Worm (Caenorhabditis elegans) whole organism, L2 larva: ENCODE results near the gene sdz-18.
A peak's percentile ranks its signal among the peaks of the same experiment; 100 is the strongest.

ENCODE experiments used
- F13H6.1 ChIP-seq: sonication (generic microtip); optimal IDR thresholded peaks from 2 replicates; lab custom pipeline; 2016; ENCODE audit warnings: missing genetic modification characterization, missing compliant biosample characterization
- R02D3.7 ChIP-seq: fragments of 150-350 bp; optimal IDR thresholded peaks from 2 replicates; lab custom pipeline; 2014; ENCODE audit warnings: missing biosample characterization, missing genetic modification characterization
- Y55F3AM.14 ChIP-seq: fragments of 200-800 bp; sonication (Bioruptor generic); optimal IDR thresholded peaks from 2 replicates; lab custom pipeline; 2018; ENCODE audit warnings: mild to moderate bottlenecking, missing genetic modification characterization, missing compliant biosample characterization
- ZK546.5 ChIP-seq: sonication (generic microtip); optimal IDR thresholded peaks from 2 replicates; lab custom pipeline; 2017; ENCODE audit warnings: missing biosample characterization, missing genetic modification characterization
- aly-2 ChIP-seq: fragments of 150-350 bp; optimal IDR thresholded peaks from 2 replicates; lab custom pipeline; 2014; ENCODE audit warnings: missing biosample characterization, missing genetic modification characterization
- ama-1 ChIP-seq: fragments of 150-350 bp; optimal IDR thresholded peaks from 2 replicates; lab custom pipeline; 2018; ENCODE audit warnings: inconsistent platforms
- crh-2 ChIP-seq: sonication (generic microtip); optimal IDR thresholded peaks from 2 replicates; lab custom pipeline; 2017; ENCODE audit warnings: missing biosample characterization, missing genetic modification characterization
- dmd-4 ChIP-seq: sonication (generic microtip); optimal IDR thresholded peaks from 2 replicates; lab custom pipeline; 2017; ENCODE audit warnings: missing biosample characterization, missing genetic modification characterization
- egl-27 ChIP-seq: sonication (generic microtip); optimal IDR thresholded peaks from 3 replicates; lab custom pipeline; 2017; ENCODE audit warnings: missing biosample characterization, missing genetic modification reagents, missing genetic modification characterization
- elt-1 ChIP-seq: fragments of 150-350 bp; optimal IDR thresholded peaks from 2 replicates; lab custom pipeline; 2014; ENCODE audit warnings: missing biosample characterization, missing genetic modification characterization
- fos-1 ChIP-seq: fragments of 150-350 bp; optimal IDR thresholded peaks from 2 replicates; lab custom pipeline; 2014; ENCODE audit warnings: missing biosample characterization, missing genetic modification characterization
- gmeb-1 ChIP-seq: fragments of 150-350 bp; optimal IDR thresholded peaks from 2 replicates; lab custom pipeline; 2014; ENCODE audit warnings: missing biosample characterization, missing genetic modification characterization
- lin-11 ChIP-seq: fragments of 150-350 bp; sonication (generic microtip); optimal IDR thresholded peaks from 2 replicates; lab custom pipeline; 2014; ENCODE audit warnings: missing biosample characterization, missing genetic modification characterization, inconsistent platforms, mixed read lengths
- lin-13 ChIP-seq: fragments of 150-350 bp; optimal IDR thresholded peaks from 2 replicates; lab custom pipeline; 2014; ENCODE audit warnings: missing biosample characterization, missing genetic modification reagents, missing genetic modification characterization
- lsy-2 ChIP-seq, 2 experiments: fragments of 150-350 bp in 1 of 2; sonication (generic microtip) in 1 of 2; optimal IDR thresholded peaks; 2 replicates each; lab custom pipeline; 2014 to 2017; ENCODE audit warnings: missing biosample characterization in 2 of 2, missing genetic modification characterization in 2 of 2
- mdl-1 ChIP-seq, 2 experiments: fragments of 150-350 bp in 1 of 2; sonication (generic microtip) in 1 of 2; optimal IDR thresholded peaks; 2 replicates each; lab custom pipeline; 2017; ENCODE audit warnings: missing biosample characterization in 2 of 2, missing genetic modification characterization in 2 of 2
- nhr-10 ChIP-seq: sonication (generic microtip); optimal IDR thresholded peaks from 2 replicates; lab custom pipeline; 2017; ENCODE audit warnings: missing biosample characterization, missing genetic modification characterization
- nhr-12 ChIP-seq: fragments of 150-350 bp; optimal IDR thresholded peaks from 2 replicates; lab custom pipeline; 2014; ENCODE audit warnings: missing biosample characterization, missing genetic modification characterization
- nhr-129 ChIP-seq: fragments of 150-350 bp; optimal IDR thresholded peaks from 2 replicates; lab custom pipeline; 2014; ENCODE audit warnings: missing biosample characterization, missing genetic modification characterization
- nhr-23 ChIP-seq: fragments of 150-350 bp; optimal IDR thresholded peaks from 2 replicates; lab custom pipeline; 2014; ENCODE audit warnings: missing biosample characterization, missing genetic modification reagents, missing genetic modification characterization
- nhr-237 ChIP-seq: fragments of 150-350 bp; optimal IDR thresholded peaks from 2 replicates; lab custom pipeline; 2014; ENCODE audit warnings: missing biosample characterization, missing genetic modification characterization
- nhr-77 ChIP-seq: fragments of 150-350 bp; optimal IDR thresholded peaks from 2 replicates; lab custom pipeline; 2014; ENCODE audit warnings: missing biosample characterization, missing genetic modification characterization
- peb-1 ChIP-seq: fragments of 150-350 bp; optimal IDR thresholded peaks from 2 replicates; lab custom pipeline; 2014; ENCODE audit warnings: missing biosample characterization, missing genetic modification characterization
- sem-4 ChIP-seq: fragments of 150-350 bp; optimal IDR thresholded peaks from 2 replicates; lab custom pipeline; 2014; ENCODE audit warnings: missing biosample characterization, missing genetic modification reagents, missing genetic modification characterization
- sma-9 ChIP-seq, 2 experiments: fragments of 150-350 bp in 1 of 2; sonication (generic microtip) in 1 of 2; optimal IDR thresholded peaks; 2 replicates each; lab custom pipeline; 2014 to 2016; ENCODE audit warnings: missing genetic modification characterization in 2 of 2, mild to moderate bottlenecking in 1 of 2, missing biosample characterization in 1 of 2, missing compliant biosample characterization in 1 of 2, missing genetic modification reagents in 1 of 2, moderate library complexity in 1 of 2
- snpc-4 ChIP-seq: fragments of 150-350 bp; optimal IDR thresholded peaks from 2 replicates; lab custom pipeline; 2014; ENCODE audit warnings: missing biosample characterization, missing genetic modification characterization
- unc-39 ChIP-seq: fragments of 150-350 bp; optimal IDR thresholded peaks from 2 replicates; lab custom pipeline; 2014; ENCODE audit warnings: missing biosample characterization, missing genetic modification characterization
- unc-55 ChIP-seq: fragments of 150-350 bp; sonication (generic microtip); optimal IDR thresholded peaks from 3 replicates; lab custom pipeline; 2014; ENCODE audit warnings: missing biosample characterization, missing genetic modification reagents, missing genetic modification characterization
- unc-62 ChIP-seq: fragments of 150-350 bp; optimal IDR thresholded peaks from 2 replicates; lab custom pipeline; 2014; ENCODE audit warnings: missing biosample characterization, missing genetic modification reagents, missing genetic modification characterization
- ztf-1 ChIP-seq: fragments of 200-800 bp; sonication (Bioruptor generic); conservative IDR thresholded peaks from 2 replicates; pipeline ENCODE4 v1.3.6; 2022; ENCODE audit warnings: missing genetic modification characterization, missing compliant biosample characterization
- ztf-4 ChIP-seq: fragments of 150-350 bp; optimal IDR thresholded peaks from 2 replicates; lab custom pipeline; 2014; ENCODE audit warnings: missing biosample characterization, missing genetic modification characterization

sdz-18 gene

DNA sequence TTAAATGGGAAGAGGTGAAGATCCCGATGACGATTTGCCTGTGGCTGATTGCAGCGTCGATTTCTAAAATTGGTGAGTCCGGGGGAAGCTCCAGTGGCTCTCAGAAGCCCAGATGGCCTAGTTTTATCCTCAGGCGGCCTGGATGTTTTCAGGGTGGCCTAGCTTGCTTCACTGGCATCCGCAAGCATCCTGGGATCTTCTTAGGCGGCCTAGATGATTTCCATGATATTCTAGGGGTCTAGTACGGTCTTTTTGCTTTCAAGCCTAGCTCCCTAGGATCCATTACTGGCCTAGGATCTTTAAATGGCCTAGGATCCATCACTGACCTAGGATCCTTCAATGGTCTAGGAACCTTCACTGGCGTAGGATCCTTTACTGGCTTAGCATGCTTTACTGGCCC is 35.3 kb downstream of the sdz-18 start:
- TF ChIP-seq nhr-23 (tag; lab: Kevin White, UChicago) (no peak), ztf-4 (no peak), crh-2 (tag; lab: Kevin White, UChicago) (no peak)

DNA sequence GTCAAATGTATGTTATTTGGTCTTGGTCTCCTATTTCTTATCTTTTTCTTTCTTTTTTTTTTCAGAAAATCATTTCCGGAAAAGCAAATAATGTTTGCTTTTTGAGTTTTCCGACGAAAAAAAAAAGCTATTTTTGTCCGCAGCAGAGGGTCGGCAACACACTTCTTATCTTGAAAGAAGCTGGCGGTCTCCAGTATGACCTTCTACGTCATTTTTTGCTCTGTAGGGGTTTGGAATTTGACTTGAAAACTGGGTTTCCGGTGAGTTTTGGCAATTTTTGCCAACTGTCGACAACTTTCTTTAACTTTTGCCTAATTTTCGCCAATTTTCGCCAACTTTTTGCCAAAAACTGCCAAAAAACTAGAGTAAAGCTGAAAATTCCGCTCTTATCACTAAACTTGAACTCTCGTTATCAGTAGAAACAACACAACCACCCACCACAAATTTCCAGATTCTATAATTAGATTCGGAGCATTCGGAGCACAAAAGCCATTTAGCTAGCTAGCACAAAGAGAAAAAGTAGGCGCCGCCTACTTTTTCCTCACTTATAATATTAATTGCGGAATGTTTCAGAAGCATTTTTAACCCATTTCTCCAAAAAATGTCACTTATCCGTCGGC is 35.9 kb downstream of the sdz-18 start, which contains the start of gene nhx-6:
Gene nhx-6 (plus strand): TSS at position 570 of the 620 bp plus-strand sequence.
- TF ChIP-seq ZK546.5 (tag; lab: Kevin White, UChicago) (no peak), fos-1 (no peak), unc-62 (GFP tag; lab: Kevin White, UChicago) (no peak), aly-2 (tag; lab: Kevin White, UChicago) (no peak), lin-11 (tag; lab: Kevin White, UChicago) (no peak), nhr-23 (tag; lab: Kevin White, UChicago) (peak; percentile 9), mdl-1 (tag; optimal IDR thresholded peaks at IDR 0.05; lab: Kevin White, UChicago) (no peak)

DNA sequence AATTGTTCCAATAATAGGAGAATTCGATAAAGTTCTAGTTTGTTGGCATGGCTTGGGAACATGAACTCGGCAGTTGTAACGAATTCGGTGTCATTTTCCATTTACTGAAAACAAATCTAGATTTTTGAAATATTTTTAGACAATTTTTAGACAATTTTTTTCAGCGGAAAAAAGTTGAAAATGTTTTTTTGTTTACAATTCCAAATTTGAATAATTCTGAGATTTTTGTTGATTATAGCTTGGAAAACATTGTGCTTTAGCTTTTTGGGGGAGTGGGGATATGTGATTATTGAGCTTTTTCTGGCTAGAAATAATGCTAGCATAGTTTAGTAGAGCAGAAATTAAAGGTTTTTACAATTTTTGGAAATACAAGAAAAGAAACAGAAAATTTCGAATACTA is 37.4 kb downstream of the sdz-18 start, which contains the start of gene srw-97:
Gene srw-97 (minus strand): TSS at position 101 of the 400 bp plus-strand sequence.
- TF ChIP-seq mdl-1 (tag; optimal IDR thresholded peaks at IDR 0.05; lab: Kevin White, UChicago) (no peak), unc-39 (tag; lab: Kevin White, UChicago) (no peak)
- TF ChIP-seq, all 48 proteins: peak for 0

DNA sequence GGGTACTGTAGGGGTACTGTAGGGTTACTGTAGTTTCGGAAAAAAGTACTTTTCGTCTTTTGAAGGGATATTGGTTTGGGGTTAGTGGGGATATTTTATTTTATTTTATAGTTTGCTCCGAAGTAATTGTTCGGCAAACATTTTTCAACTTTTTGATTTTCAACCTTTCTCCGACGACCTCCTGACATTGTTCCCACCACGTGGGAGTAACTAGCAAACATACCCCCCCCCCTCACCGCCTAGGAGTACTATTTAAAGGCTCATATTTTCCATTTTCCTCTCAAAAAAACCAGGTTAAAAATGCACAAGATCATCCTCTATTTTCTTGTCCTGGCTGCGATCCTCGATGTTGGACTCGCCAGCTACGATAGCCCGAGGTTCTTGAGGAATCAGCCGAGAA is 40.3 kb downstream of the sdz-18 start, which contains the start of gene srlf-29:
Gene srlf-29 (plus strand): TSS at position 301 of the 400 bp plus-strand sequence.
- no peak for TF ChIP-seq nhr-129 (tag; lab: Kevin White, UChicago)
- no peak for TF ChIP-seq snpc-4
- TF ChIP-seq F13H6.1 (tag; lab: Kevin White, UChicago), result no peak
- no peak for TF ChIP-seq peb-1 (tag; lab: Kevin White, UChicago)
- TF ChIP-seq sem-4 (tag; lab: Kevin White, UChicago), result no peak
- TF ChIP-seq dmd-4, result no peak
- TF ChIP-seq ZK546.5 (tag; lab: Kevin White, UChicago), result no peak
- TF ChIP-seq Y55F3AM.14 (GFP tag; lab: Kevin White, UChicago), result no peak
- no peak for TF ChIP-seq elt-1 (tag; lab: Kevin White, UChicago)
- TF ChIP-seq nhr-10 (tag; lab: Kevin White, UChicago), result no peak
- no peak for TF ChIP-seq lin-13 (GFP tag; lab: Kevin White, UChicago)
- TF ChIP-seq sma-9 (GFP tag; optimal IDR thresholded peaks at IDR 0.05; lab: Kevin White, UChicago), result no peak
- no peak for TF ChIP-seq sma-9 (tag; optimal IDR thresholded peaks at IDR 0.05; lab: Kevin White, UChicago)
- TF ChIP-seq aly-2 (tag; lab: Kevin White, UChicago), result no peak
- TF ChIP-seq nhr-237 (tag; lab: Kevin White, UChicago), result no peak
- TF ChIP-seq egl-27 (tag; lab: Kevin White, UChicago), result no peak
- TF ChIP-seq ztf-4, result no peak
- TF ChIP-seq gmeb-1, result no peak
- no peak for TF ChIP-seq nhr-12 (tag; lab: Kevin White, UChicago)
- no peak for TF ChIP-seq ama-1 (lab: Kevin White, UChicago)

DNA sequence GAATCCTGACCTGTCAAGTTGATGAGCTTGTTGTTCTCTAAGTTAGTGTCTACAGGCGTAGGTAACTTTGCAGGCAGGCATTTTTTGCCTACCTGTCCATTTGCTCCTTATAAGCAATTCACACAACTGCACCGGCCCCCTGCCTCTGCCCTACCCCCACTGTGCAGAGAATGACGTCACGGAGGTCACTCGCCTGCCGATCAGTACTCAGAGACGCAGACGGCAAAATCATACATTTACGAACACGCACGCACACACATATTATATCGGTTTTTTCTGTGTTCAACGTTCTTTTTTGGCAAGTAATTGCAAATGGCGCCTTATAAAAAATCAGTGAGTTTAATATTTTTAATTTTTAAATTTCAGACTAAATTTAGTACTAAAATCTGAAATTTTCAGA is 42.8 kb downstream of the sdz-18 start, which contains the start of gene duxl-1:
Gene duxl-1 (plus strand): TSS at position 184 of the 400 bp plus-strand sequence.
- TF ChIP-seq gmeb-1 (no peak), peb-1 (tag; lab: Kevin White, UChicago) (no peak), ztf-1 (GFP tag; lab: Robert Waterston, UW) (no peak), nhr-129 (tag; lab: Kevin White, UChicago) (peak; percentile 11), F13H6.1 (tag; lab: Kevin White, UChicago) (peak; percentile 74), sma-9 (GFP tag; optimal IDR thresholded peaks at IDR 0.05; lab: Kevin White, UChicago) (peak; percentile 52), sma-9 (tag; optimal IDR thresholded peaks at IDR 0.05; lab: Kevin White, UChicago) (no peak), dmd-4 (no peak), unc-55 (GFP tag; lab: Kevin White, UChicago) (peak; percentile 24), R02D3.7 (no peak), nhr-77 (tag; lab: Kevin White, UChicago) (no peak), fos-1 (peak; percentile 49)

DNA sequence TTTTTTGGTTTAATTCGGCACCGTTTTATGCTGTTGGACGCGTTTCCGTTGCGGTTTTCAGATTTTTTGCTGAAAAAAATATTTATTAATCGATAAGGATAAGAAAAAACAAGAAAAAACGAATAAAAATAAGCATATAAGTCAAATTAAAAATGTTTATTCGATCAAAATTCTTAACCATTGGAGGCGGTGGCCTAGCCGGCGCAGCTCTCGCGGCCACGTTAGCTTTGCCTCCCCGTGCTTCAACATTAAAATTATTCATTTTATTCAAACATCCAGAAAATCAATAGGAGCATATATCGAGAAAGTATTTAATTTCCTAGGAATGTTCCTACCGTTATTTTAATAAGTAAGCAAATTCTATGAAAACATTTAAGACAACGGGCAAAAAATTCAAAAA is 43.4 kb downstream of the sdz-18 start, which contains the start of gene ZC204.14:
Gene ZC204.14 (minus strand): TSS at position 69 of the 400 bp plus-strand sequence.
- TF ChIP-seq R02D3.7 (no peak), lsy-2 (tag; optimal IDR thresholded peaks at IDR 0.05; lab: Kevin White, UChicago) (peak in 1 of 2 experiments; percentile 41)
- TF ChIP-seq, all 48 proteins: peak for 1
